Fruit fly (Drosophila melanogaster) whole organism, embryonic: Measurements from ENCODE around the gene MED25.
A peak's percentile ranks its signal among the peaks of the same experiment; 100 is the strongest.

Source experiments
- Atf6 ChIP-seq: fragments of 200-800 bp; sonication (Bioruptor generic); IDR thresholded peaks from 2 replicates; pipeline ENCODE4 v1.3.6; 2022; ENCODE audit warnings: missing biosample characterization, missing genetic modification characterization
- B-H2 ChIP-seq: fragments of 200-800 bp; sonication (Bioruptor generic); optimal IDR thresholded peaks from 2 replicates; lab custom pipeline; 2018; ENCODE audit warnings: missing biosample characterization, mild to moderate bottlenecking, missing genetic modification characterization
- Blimp-1 ChIP-seq: fragments of 200-800 bp; sonication (Bioruptor generic); optimal IDR thresholded peaks from 3 replicates; lab custom pipeline; 2018; ENCODE audit warnings: missing biosample characterization, missing genetic modification characterization, mild to moderate bottlenecking, moderate library complexity, missing genetic modification reagents
- CG11085 ChIP-seq: fragments of 200-800 bp; sonication (Bioruptor generic); IDR thresholded peaks from 2 replicates; pipeline ENCODE4 v1.3.6; 2022; ENCODE audit warnings: missing biosample characterization, missing genetic modification characterization
- CG11093 ChIP-seq: fragments of 200-800 bp; sonication (Bioruptor generic); IDR thresholded peaks from 3 replicates; pipeline ENCODE4 v1.3.6; 2022; ENCODE audit warnings: missing biosample characterization, missing genetic modification characterization
- CG11504 ChIP-seq: fragments of 200-800 bp; sonication (Bioruptor generic); optimal IDR thresholded peaks from 3 replicates; lab custom pipeline; 2019; ENCODE audit warnings: missing biosample characterization, mild to moderate bottlenecking, missing genetic modification characterization, moderate library complexity
- CG12104 ChIP-seq: fragments of 200-800 bp; sonication (Bioruptor generic); optimal IDR thresholded peaks from 3 replicates; lab custom pipeline; 2016; ENCODE audit warnings: missing biosample characterization, missing genetic modification characterization
- CG14014 ChIP-seq: fragments of 200-800 bp; sonication (Bioruptor generic); IDR thresholded peaks from 2 replicates; pipeline ENCODE4 v1.3.6; 2022; ENCODE audit warnings: missing biosample characterization, missing genetic modification characterization
- CG15514 ChIP-seq: fragments of 200-800 bp; sonication (Bioruptor generic); optimal IDR thresholded peaks from 3 replicates; lab custom pipeline; 2017; ENCODE audit warnings: missing biosample characterization, missing genetic modification characterization, mild to moderate bottlenecking, moderate library complexity, missing genetic modification reagents
- CG1647 ChIP-seq: fragments of 200-800 bp; sonication (Bioruptor generic); optimal IDR thresholded peaks from 3 replicates; lab custom pipeline; 2016; ENCODE audit warnings: missing biosample characterization, missing genetic modification characterization
- CG17328 ChIP-seq: fragments of 200-800 bp; sonication (Bioruptor generic); IDR thresholded peaks from 2 replicates; pipeline ENCODE4 v1.3.6; 2022; ENCODE audit warnings: missing biosample characterization, missing genetic modification characterization
- CG17912 ChIP-seq: fragments of 200-800 bp; sonication (Bioruptor generic); optimal IDR thresholded peaks from 2 replicates; lab custom pipeline; 2018; ENCODE audit warnings: missing biosample characterization, mild to moderate bottlenecking, missing genetic modification characterization
- CG3726 ChIP-seq: fragments of 200-800 bp; sonication (Bioruptor generic); IDR thresholded peaks from 3 replicates; pipeline ENCODE4, ENCODE4 v1.3.6; 2022; ENCODE audit warnings: missing biosample characterization, missing genetic modification characterization
- CG4328 ChIP-seq: fragments of 200-800 bp; sonication (Bioruptor generic); optimal IDR thresholded peaks from 3 replicates; lab custom pipeline; 2017; ENCODE audit warnings: missing biosample characterization, missing genetic modification reagents, missing genetic modification characterization
- CG4820 ChIP-seq: fragments of 200-800 bp; sonication (Bioruptor generic); optimal IDR thresholded peaks from 3 replicates; lab custom pipeline; 2016; ENCODE audit warnings: missing biosample characterization, missing genetic modification characterization
- CG5180 ChIP-seq: fragments of 200-800 bp; sonication (Bioruptor generic); optimal IDR thresholded peaks from 3 replicates; lab custom pipeline; 2017; ENCODE audit warnings: missing biosample characterization, missing genetic modification characterization, mild to moderate bottlenecking, moderate library complexity, missing genetic modification reagents
- CG7372 ChIP-seq: fragments of 200-800 bp; sonication (Bioruptor generic); IDR thresholded peaks from 2 replicates; pipeline ENCODE4 v1.3.6; 2022; ENCODE audit warnings: missing biosample characterization, missing genetic modification characterization
- CG7963 ChIP-seq: fragments of 200-800 bp; sonication (Bioruptor generic); IDR thresholded peaks from 3 replicates; pipeline ENCODE4 v1.3.6; 2022; ENCODE audit warnings: missing biosample characterization, missing genetic modification characterization; ENCODE audit not compliant: partially characterized antibody
- CG8924 ChIP-seq: fragments of 200-800 bp; optimal IDR thresholded peaks from 3 replicates; lab custom pipeline; 2019; ENCODE audit warnings: missing biosample characterization, mild to moderate bottlenecking, missing genetic modification characterization, moderate library complexity
- CG9932 ChIP-seq: fragments of 200-800 bp; sonication (Bioruptor generic); IDR thresholded peaks from 2 replicates; pipeline ENCODE4 v1.3.6; 2022; ENCODE audit warnings: missing biosample characterization, missing genetic modification characterization
- E2f1 ChIP-seq: fragments of 200-800 bp; sonication (Bioruptor generic); IDR thresholded peaks from 2 replicates; pipeline ENCODE4 v1.3.6; 2022; ENCODE audit warnings: missing biosample characterization, missing genetic modification characterization
- Hmr ChIP-seq: fragments of 200-800 bp; sonication (Bioruptor generic); optimal IDR thresholded peaks from 3 replicates; lab custom pipeline; 2017; ENCODE audit warnings: mild to moderate bottlenecking, missing biosample characterization, missing genetic modification reagents, missing genetic modification characterization
- Lhr ChIP-seq: fragments of 200-800 bp; sonication (Bioruptor generic); optimal IDR thresholded peaks from 3 replicates; lab custom pipeline; 2017; ENCODE audit warnings: mild to moderate bottlenecking, missing biosample characterization, missing genetic modification reagents, missing genetic modification characterization
- NK7.1 ChIP-seq: fragments of 200-800 bp; sonication (Bioruptor generic); optimal IDR thresholded peaks from 3 replicates; lab custom pipeline; 2016; ENCODE audit warnings: missing biosample characterization, missing genetic modification characterization
- Sry-β ChIP-seq: fragments of 200-800 bp; sonication (Bioruptor generic); optimal IDR thresholded peaks from 2 replicates; lab custom pipeline; 2018; ENCODE audit warnings: missing biosample characterization, mild to moderate bottlenecking, missing genetic modification characterization, moderate library complexity
- ab ChIP-seq: fragments of 200-800 bp; sonication (Bioruptor generic); optimal IDR thresholded peaks from 2 replicates; lab custom pipeline; 2016; ENCODE audit warnings: missing biosample characterization, missing genetic modification characterization
- ac ChIP-seq: fragments of 200-800 bp; sonication (Bioruptor generic); optimal IDR thresholded peaks from 3 replicates; lab custom pipeline; 2017; ENCODE audit warnings: missing biosample characterization, mild to moderate bottlenecking, missing genetic modification characterization
- az2 ChIP-seq: fragments of 200-800 bp; sonication (Bioruptor generic); optimal IDR thresholded peaks from 3 replicates; lab custom pipeline; 2016; ENCODE audit warnings: missing biosample characterization, missing genetic modification characterization
- bcd ChIP-seq: fragments of 200-800 bp; sonication (Bioruptor generic); optimal IDR thresholded peaks from 2 replicates; lab custom pipeline; 2017; ENCODE audit warnings: missing biosample characterization, mild to moderate bottlenecking, missing genetic modification characterization
- chinmo ChIP-seq: fragments of 200-800 bp; sonication (Bioruptor generic); IDR thresholded peaks from 4 replicates; pipeline ENCODE4 v1.3.6; 2022; ENCODE audit warnings: missing biosample characterization, missing genetic modification characterization; ENCODE audit not compliant: partially characterized antibody
- crc ChIP-seq: fragments of 200-800 bp; sonication (Bioruptor generic); optimal IDR thresholded peaks from 2 replicates; lab custom pipeline; 2016; ENCODE audit warnings: missing biosample characterization, missing genetic modification characterization
- en ChIP-seq: fragments of 200-800 bp; sonication (Bioruptor generic); optimal IDR thresholded peaks from 2 replicates; lab custom pipeline; 2016; ENCODE audit warnings: missing biosample characterization, missing genetic modification characterization
- exex ChIP-seq: fragments of 200-800 bp; sonication (Bioruptor generic); optimal IDR thresholded peaks from 4 replicates; lab custom pipeline; 2018; ENCODE audit warnings: missing biosample characterization, mild to moderate bottlenecking, missing genetic modification characterization, moderate library complexity
- fru ChIP-seq: fragments of >200 bp; optimal IDR thresholded peaks from 2 replicates; lab custom pipeline; 2017
- inv ChIP-seq: fragments of 200-800 bp; sonication (Bioruptor generic); IDR thresholded peaks from 2 replicates; pipeline ENCODE4 v1.3.6; 2022; ENCODE audit warnings: missing biosample characterization, missing genetic modification characterization; ENCODE audit not compliant: partially characterized antibody
- kah ChIP-seq: fragments of 200-800 bp; sonication (Bioruptor generic); optimal IDR thresholded peaks from 2 replicates; lab custom pipeline; 2018; ENCODE audit warnings: missing biosample characterization, mild to moderate bottlenecking, missing genetic modification characterization
- lab ChIP-seq: fragments of 200-800 bp; sonication (Bioruptor generic); optimal IDR thresholded peaks from 3 replicates; lab custom pipeline; 2017; ENCODE audit warnings: missing biosample characterization, missing genetic modification characterization, mild to moderate bottlenecking, moderate library complexity, missing genetic modification reagents
- mam ChIP-seq: fragments of 200-800 bp; sonication (Bioruptor generic); optimal IDR thresholded peaks from 3 replicates; lab custom pipeline; 2016; ENCODE audit warnings: missing biosample characterization, missing genetic modification characterization
- mirr ChIP-seq: fragments of 200-800 bp; sonication (Bioruptor generic); optimal IDR thresholded peaks from 3 replicates; lab custom pipeline; 2018; ENCODE audit warnings: missing biosample characterization, mild to moderate bottlenecking, missing genetic modification characterization
- nerfin-1 ChIP-seq: fragments of 200-800 bp; sonication (Bioruptor generic); optimal IDR thresholded peaks from 3 replicates; lab custom pipeline; 2019; ENCODE audit warnings: missing biosample characterization, mild to moderate bottlenecking, missing genetic modification characterization, moderate library complexity
- onecut ChIP-seq: fragments of 200-800 bp; sonication (Bioruptor generic); IDR thresholded peaks from 2 replicates; pipeline ENCODE4 v1.3.6; 2022; ENCODE audit warnings: missing biosample characterization, missing genetic modification characterization
- prd ChIP-seq, 3 experiments: fragments of >200 bp in 2 of 3; fragments of 200-800 bp in 1 of 3; sonication (Bioruptor generic) in 1 of 3; optimal IDR thresholded peaks in 2 of 3; IDR thresholded peaks in 1 of 3; 2 replicates in 2 of 3; 3 replicates in 1 of 3; pipeline versions ENCODE4 v1.3.6 to Lab custom; 2017 to 2022; ENCODE audit warnings: missing biosample characterization in 1 of 3, missing genetic modification characterization in 1 of 3
- pros ChIP-seq: fragments of 200-800 bp; sonication (Bioruptor generic); optimal IDR thresholded peaks from 3 replicates; lab custom pipeline; 2019; ENCODE audit warnings: missing biosample characterization, mild to moderate bottlenecking, missing genetic modification characterization, moderate library complexity
- sisA ChIP-seq: fragments of 200-800 bp; sonication (Bioruptor generic); IDR thresholded peaks from 2 replicates; pipeline ENCODE4 v1.3.6; 2022; ENCODE audit warnings: missing biosample characterization, missing genetic modification characterization
- slbo ChIP-seq: fragments of 200-800 bp; sonication (Bioruptor generic); IDR thresholded peaks from 2 replicates; pipeline ENCODE4 v1.3.6; 2022; ENCODE audit warnings: missing biosample characterization, missing genetic modification characterization
- stwl ChIP-seq: fragments of 200-800 bp; sonication (Bioruptor generic); optimal IDR thresholded peaks from 3 replicates; lab custom pipeline; 2018; ENCODE audit warnings: missing biosample characterization, mild to moderate bottlenecking, missing genetic modification characterization, moderate library complexity
- unc-4 ChIP-seq: fragments of 200-800 bp; sonication (Bioruptor generic); IDR thresholded peaks from 2 replicates; pipeline ENCODE4 v1.3.6; 2022; ENCODE audit warnings: missing biosample characterization, missing genetic modification characterization; ENCODE audit not compliant: partially characterized antibody
- usp ChIP-seq: fragments of >200 bp; optimal IDR thresholded peaks from 2 replicates; lab custom pipeline; 2017; ENCODE audit warnings: missing biosample characterization, missing genetic modification characterization

MED25 gene

dm6 chr3R:20008372-20009051, at the start of gene MED25, which contains the start of gene Hs6st (continued):
- 0 out of 2 replicates have a peak, but pooled peaks have one; percentile 5 for TF ChIP-seq CG7372 (GFP tag; lab: Robert Waterston, UW)
- peak; percentile 63 for TF ChIP-seq CG8924 (tag; lab: Kevin White, UChicago)
- peak; percentile 32; the same call in 1 of the 2 replicates for TF ChIP-seq CG11085
- TF ChIP-seq CG4328 (GFP tag; lab: Kevin White, UChicago) = peak; percentile 48
- TF ChIP-seq CG3726 (GFP tag; lab: Robert Waterston, UW) = no peak
- peak; percentile 77 for TF ChIP-seq CG15514 (GFP tag; lab: Kevin White, UChicago)
- no peak for TF ChIP-seq B-H2 (GFP tag; lab: Kevin White, UChicago)
- TF ChIP-seq Lhr (GFP tag; lab: Kevin White, UChicago) = peak; percentile 45
- peak; percentile 69 for TF ChIP-seq Blimp-1 (GFP tag; lab: Kevin White, UChicago)
- TF ChIP-seq ac = no peak
- TF ChIP-seq Sry-β (GFP tag; lab: Kevin White, UChicago) = peak; percentile 12
- TF ChIP-seq CG9932 (GFP tag; lab: Robert Waterston, UW) = peak; percentile 29; the same call in 1 of the 2 replicates
- no peak for TF ChIP-seq en (GFP tag; lab: Kevin White, UChicago)
- peak; percentile 38 for TF ChIP-seq exex (tag; lab: Kevin White, UChicago)
- no peak for TF ChIP-seq usp
- peak; percentile 71 for TF ChIP-seq unc-4 (GFP tag; lab: Robert Waterston, UW)
- peak; percentile 2 for TF ChIP-seq NK7.1 (GFP tag; lab: Kevin White, UChicago)
- no peak for TF ChIP-seq CG5180 (GFP tag; lab: Kevin White, UChicago)
- TF ChIP-seq kah (GFP tag; lab: Kevin White, UChicago) = no peak
- peak; percentile 41 for TF ChIP-seq CG1647 (GFP tag; lab: Kevin White, UChicago)
- TF ChIP-seq chinmo (GFP tag; lab: Robert Waterston, UW) = 0 out of 4 replicates have a peak, but pooled peaks have one; percentile 55
- TF ChIP-seq bcd (GFP tag; lab: Kevin White, UChicago) = peak; percentile 50
- no peak for TF ChIP-seq pros (GFP tag; lab: Kevin White, UChicago)
- TF ChIP-seq nerfin-1 (tag; lab: Kevin White, UChicago) = peak; percentile 10
- no peak for TF ChIP-seq fru (lab: Kevin White, UChicago)
- peak; percentile 46; the same call in 1 of the 2 replicates for TF ChIP-seq onecut (GFP tag; lab: Robert Waterston, UW)
- no peak for TF ChIP-seq ab (GFP tag; lab: Kevin White, UChicago)
- TF ChIP-seq inv = peak; percentile 71
- no peak for TF ChIP-seq CG17912 (GFP tag; lab: Kevin White, UChicago)
- peak; percentile 40; the same call in 1 of the 2 replicates for TF ChIP-seq CG14014
- TF ChIP-seq Atf6 (GFP tag; lab: Robert Waterston, UW) = no peak
- peak; percentile 51 for TF ChIP-seq CG11504 (tag; lab: Kevin White, UChicago)
- peak; percentile 70 for TF ChIP-seq CG12104
- TF ChIP-seq Hmr (GFP tag; lab: Kevin White, UChicago) = peak; percentile 65
- peak; percentile 24 for TF ChIP-seq az2
- TF ChIP-seq CG17328 (GFP tag; lab: Robert Waterston, UW) = peak; percentile 25
- peak; percentile 45 for TF ChIP-seq mirr (GFP tag; lab: Kevin White, UChicago)
- TF ChIP-seq mam (GFP tag; lab: Kevin White, UChicago) = no peak
- no peak for TF ChIP-seq prd (optimal IDR thresholded peaks at IDR 0.05; lab: Kevin White, UChicago)
- TF ChIP-seq prd (GFP tag; IDR thresholded peaks at IDR 0.05; lab: Robert Waterston, UW) = peak; percentile 32; the same call in 1 of the 3 replicates
- TF ChIP-seq E2f1 (GFP tag; lab: Robert Waterston, UW) = peak; percentile 37; the same call in 1 of the 2 replicates
- no peak; the same call in 1 of the 2 replicates for TF ChIP-seq sisA (GFP tag; lab: Robert Waterston, UW)
- peak; percentile 44 for TF ChIP-seq CG4820 (GFP tag; lab: Kevin White, UChicago)
- TF ChIP-seq CG11093 (GFP tag; lab: Robert Waterston, UW) = no peak
- TF ChIP-seq CG7963 (GFP tag; lab: Robert Waterston, UW) = peak; percentile 58; the same call in 2 of the 3 replicates
- peak; percentile 66 for TF ChIP-seq slbo (GFP tag; lab: Robert Waterston, UW)
- TF ChIP-seq stwl = peak; percentile 60
- peak; percentile 78 for TF ChIP-seq lab
- no peak for TF ChIP-seq crc (GFP tag; lab: Kevin White, UChicago)
